Fruit fly (Drosophila melanogaster) whole organism, embryonic: Measurements from ENCODE around the gene Polr2G.
A peak's percentile ranks its signal among the peaks of the same experiment; 100 is the strongest.

Experiments
- Atf3 ChIP-seq: fragments of 200-800 bp; sonication (Bioruptor generic); optimal IDR thresholded peaks from 3 replicates; lab custom pipeline; 2016; ENCODE audit warnings: missing biosample characterization, missing genetic modification characterization
- B-H2 ChIP-seq: fragments of 200-800 bp; sonication (Bioruptor generic); optimal IDR thresholded peaks from 2 replicates; lab custom pipeline; 2018; ENCODE audit warnings: missing biosample characterization, mild to moderate bottlenecking, missing genetic modification characterization
- CG12104 ChIP-seq: fragments of 200-800 bp; sonication (Bioruptor generic); optimal IDR thresholded peaks from 3 replicates; lab custom pipeline; 2016; ENCODE audit warnings: missing biosample characterization, missing genetic modification characterization
- CG12391 ChIP-seq: fragments of 200-800 bp; sonication (Bioruptor generic); optimal IDR thresholded peaks from 3 replicates; lab custom pipeline; 2018; ENCODE audit warnings: missing biosample characterization, mild to moderate bottlenecking, missing genetic modification characterization, moderate library complexity
- CG15011 ChIP-seq: fragments of 200-800 bp; sonication (Bioruptor generic); optimal IDR thresholded peaks from 3 replicates; lab custom pipeline; 2018; ENCODE audit warnings: missing biosample characterization, mild to moderate bottlenecking, missing genetic modification characterization
- CG17385 ChIP-seq: fragments of 200-800 bp; sonication (Bioruptor generic); optimal IDR thresholded peaks from 3 replicates; lab custom pipeline; 2018; ENCODE audit warnings: missing biosample characterization, mild to moderate bottlenecking, missing genetic modification characterization
- CG17829 ChIP-seq: fragments of 200-800 bp; optimal IDR thresholded peaks from 2 replicates; lab custom pipeline; 2019; ENCODE audit warnings: missing biosample characterization, mild to moderate bottlenecking, missing genetic modification characterization, moderate library complexity
- CG18476 ChIP-seq: fragments of 200-800 bp; sonication (Bioruptor generic); optimal IDR thresholded peaks from 2 replicates; lab custom pipeline; 2016; ENCODE audit warnings: missing biosample characterization, mild to moderate bottlenecking, missing genetic modification characterization
- CG18619 ChIP-seq: fragments of 200-800 bp; sonication (Bioruptor generic); optimal IDR thresholded peaks from 3 replicates; lab custom pipeline; 2017; ENCODE audit warnings: missing biosample characterization, mild to moderate bottlenecking, missing genetic modification characterization
- CG2712 ChIP-seq: fragments of 200-800 bp; optimal IDR thresholded peaks from 3 replicates; lab custom pipeline; 2019; ENCODE audit warnings: missing biosample characterization, mild to moderate bottlenecking, missing genetic modification characterization, moderate library complexity
- CG3407 ChIP-seq: fragments of 200-800 bp; sonication (Bioruptor generic); optimal IDR thresholded peaks from 2 replicates; lab custom pipeline; 2018; ENCODE audit warnings: missing biosample characterization, mild to moderate bottlenecking, missing genetic modification characterization
- CG34376 ChIP-seq: fragments of 200-800 bp; sonication (Bioruptor generic); optimal IDR thresholded peaks from 2 replicates; lab custom pipeline; 2018; ENCODE audit warnings: missing biosample characterization, mild to moderate bottlenecking, missing genetic modification characterization
- CG34422 ChIP-seq: fragments of 200-800 bp; sonication (Bioruptor generic); IDR thresholded peaks from 3 replicates; pipeline ENCODE4 v1.3.6; 2022; ENCODE audit warnings: missing biosample characterization, missing genetic modification characterization
- CG3838 ChIP-seq: fragments of 200-800 bp; sonication (Bioruptor generic); optimal IDR thresholded peaks from 3 replicates; lab custom pipeline; 2016; ENCODE audit warnings: missing biosample characterization, missing genetic modification characterization
- CG7987 ChIP-seq: fragments of 200-800 bp; sonication (Bioruptor generic); optimal IDR thresholded peaks from 2 replicates; lab custom pipeline; 2018; ENCODE audit warnings: missing biosample characterization, mild to moderate bottlenecking, missing genetic modification characterization, moderate library complexity
- CG9876 ChIP-seq: fragments of 200-800 bp; sonication (Bioruptor generic); optimal IDR thresholded peaks from 2 replicates; lab custom pipeline; 2016; ENCODE audit warnings: missing biosample characterization, missing genetic modification characterization
- CoRest ChIP-seq: fragments of 200-800 bp; sonication (Bioruptor generic); optimal IDR thresholded peaks from 3 replicates; lab custom pipeline; 2018; ENCODE audit warnings: missing biosample characterization, mild to moderate bottlenecking, missing genetic modification characterization, moderate library complexity
- Dek ChIP-seq: fragments of 200-800 bp; sonication (Bioruptor generic); optimal IDR thresholded peaks from 3 replicates; lab custom pipeline; 2019; ENCODE audit warnings: missing biosample characterization, mild to moderate bottlenecking, missing genetic modification characterization, moderate library complexity
- Dll ChIP-seq: fragments of 200-800 bp; sonication (Bioruptor generic); IDR thresholded peaks from 4 replicates; pipeline ENCODE4 v1.3.6; 2022; ENCODE audit warnings: missing biosample characterization, missing genetic modification characterization; ENCODE audit not compliant: partially characterized antibody
- E2f1 ChIP-seq: fragments of 200-800 bp; sonication (Bioruptor generic); IDR thresholded peaks from 2 replicates; pipeline ENCODE4 v1.3.6; 2022; ENCODE audit warnings: missing biosample characterization, missing genetic modification characterization
- Hr39 ChIP-seq: fragments of >200 bp; optimal IDR thresholded peaks from 2 replicates; lab custom pipeline; 2017
- Hr51 ChIP-seq, 2 experiments: fragments of 200-800 bp; sonication (Bioruptor generic); optimal IDR thresholded peaks; 2 replicates in 1 of 2; 3 replicates in 1 of 2; lab custom pipeline; 2016 to 2018; ENCODE audit warnings: missing biosample characterization in 2 of 2, missing genetic modification characterization in 2 of 2, mild to moderate bottlenecking in 1 of 2, moderate library complexity in 1 of 2
- Lhr ChIP-seq: fragments of 200-800 bp; sonication (Bioruptor generic); optimal IDR thresholded peaks from 3 replicates; lab custom pipeline; 2017; ENCODE audit warnings: mild to moderate bottlenecking, missing biosample characterization, missing genetic modification reagents, missing genetic modification characterization
- MESR4 ChIP-seq: fragments of 200-800 bp; sonication (Bioruptor generic); optimal IDR thresholded peaks from 2 replicates; lab custom pipeline; 2018; ENCODE audit warnings: missing biosample characterization, mild to moderate bottlenecking, missing genetic modification characterization, moderate library complexity
- Mad ChIP-seq: fragments of 200-800 bp; sonication (Bioruptor generic); optimal IDR thresholded peaks from 2 replicates; lab custom pipeline; 2016; ENCODE audit warnings: missing biosample characterization, missing genetic modification characterization
- Max ChIP-seq: fragments of 200-800 bp; sonication (Bioruptor generic); optimal IDR thresholded peaks from 2 replicates; lab custom pipeline; 2016; ENCODE audit warnings: missing biosample characterization, mild to moderate bottlenecking, missing genetic modification characterization
- Oaz ChIP-seq: fragments of 200-800 bp; sonication (Bioruptor generic); IDR thresholded peaks from 2 replicates; pipeline ENCODE4 v1.3.6; 2022; ENCODE audit warnings: missing biosample characterization, missing genetic modification characterization
- Xbp1 ChIP-seq: fragments of 200-800 bp; sonication (Bioruptor generic); optimal IDR thresholded peaks from 3 replicates; lab custom pipeline; 2016; ENCODE audit warnings: missing biosample characterization, mild to moderate bottlenecking, missing genetic modification characterization
- aop ChIP-seq: fragments of 200-800 bp; sonication (Bioruptor generic); IDR thresholded peaks from 2 replicates; pipeline ENCODE4 v1.3.6; 2022; ENCODE audit warnings: missing biosample characterization, missing genetic modification characterization
- az2 ChIP-seq: fragments of 200-800 bp; sonication (Bioruptor generic); optimal IDR thresholded peaks from 3 replicates; lab custom pipeline; 2016; ENCODE audit warnings: missing biosample characterization, missing genetic modification characterization
- bigmax ChIP-seq: fragments of 200-800 bp; sonication (Bioruptor generic); optimal IDR thresholded peaks from 2 replicates; lab custom pipeline; 2018; ENCODE audit warnings: missing biosample characterization, mild to moderate bottlenecking, missing genetic modification characterization
- cad ChIP-seq: fragments of >200 bp; optimal IDR thresholded peaks from 2 replicates; lab custom pipeline; 2017; ENCODE audit warnings: missing biosample characterization, missing genetic modification characterization
- dati ChIP-seq: fragments of 200-800 bp; sonication (Bioruptor generic); IDR thresholded peaks from 2 replicates; pipeline ENCODE4 v1.3.6; 2022; ENCODE audit warnings: missing biosample characterization, missing genetic modification characterization
- emc ChIP-seq: fragments of 200-800 bp; sonication (Bioruptor generic); optimal IDR thresholded peaks from 2 replicates; lab custom pipeline; 2016; ENCODE audit warnings: missing biosample characterization, missing genetic modification characterization
- exex ChIP-seq: fragments of 200-800 bp; sonication (Bioruptor generic); optimal IDR thresholded peaks from 4 replicates; lab custom pipeline; 2018; ENCODE audit warnings: missing biosample characterization, mild to moderate bottlenecking, missing genetic modification characterization, moderate library complexity
- gem ChIP-seq: fragments of 200-800 bp; sonication (Bioruptor generic); optimal IDR thresholded peaks from 2 replicates; lab custom pipeline; 2019; ENCODE audit warnings: missing biosample characterization, mild to moderate bottlenecking, missing genetic modification characterization, moderate library complexity
- ind ChIP-seq: fragments of 200-800 bp; sonication (Bioruptor generic); optimal IDR thresholded peaks from 3 replicates; lab custom pipeline; 2016; ENCODE audit warnings: missing biosample characterization, missing genetic modification characterization
- klu ChIP-seq: fragments of 200-800 bp; sonication (Bioruptor generic); IDR thresholded peaks from 2 replicates; pipeline ENCODE4 v1.3.6; 2022; ENCODE audit warnings: missing biosample characterization, missing genetic modification characterization
- odd ChIP-seq: fragments of 200-800 bp; sonication (Bioruptor generic); optimal IDR thresholded peaks from 2 replicates; lab custom pipeline; 2017; ENCODE audit warnings: missing biosample characterization, mild to moderate bottlenecking, missing genetic modification characterization
- org-1 ChIP-seq: fragments of 200-800 bp; sonication (Bioruptor generic); optimal IDR thresholded peaks from 2 replicates; lab custom pipeline; 2017; ENCODE audit warnings: missing biosample characterization, missing genetic modification characterization
- pb ChIP-seq: fragments of 200-800 bp; sonication (Bioruptor generic); optimal IDR thresholded peaks from 3 replicates; lab custom pipeline; 2016; ENCODE audit warnings: missing biosample characterization, missing genetic modification characterization
- phol ChIP-seq: fragments of 200-800 bp; sonication (Bioruptor generic); optimal IDR thresholded peaks from 3 replicates; lab custom pipeline; 2018; ENCODE audit warnings: missing biosample characterization, mild to moderate bottlenecking, missing genetic modification characterization, moderate library complexity
- run ChIP-seq: fragments of 200-800 bp; sonication (Bioruptor generic); optimal IDR thresholded peaks from 3 replicates; lab custom pipeline; 2018; ENCODE audit warnings: missing biosample characterization, mild to moderate bottlenecking, missing genetic modification characterization
- scrt ChIP-seq: fragments of 200-800 bp; sonication (Bioruptor generic); optimal IDR thresholded peaks from 2 replicates; lab custom pipeline; 2018; ENCODE audit warnings: missing biosample characterization, mild to moderate bottlenecking, missing genetic modification characterization, moderate library complexity
- slp2 ChIP-seq: fragments of 200-800 bp; sonication (Bioruptor generic); optimal IDR thresholded peaks from 2 replicates; lab custom pipeline; 2016; ENCODE audit warnings: missing biosample characterization, missing genetic modification characterization
- sug ChIP-seq: fragments of 200-800 bp; optimal IDR thresholded peaks from 2 replicates; lab custom pipeline; 2019; ENCODE audit warnings: missing biosample characterization, mild to moderate bottlenecking, missing genetic modification characterization, moderate library complexity
- tap ChIP-seq: fragments of 200-800 bp; optimal IDR thresholded peaks from 3 replicates; lab custom pipeline; 2019; ENCODE audit warnings: missing biosample characterization, mild to moderate bottlenecking, missing genetic modification characterization, moderate library complexity
- ttk ChIP-seq: fragments of 200-800 bp; sonication (Bioruptor generic); IDR thresholded peaks from 2 replicates; pipeline ENCODE4 v2.1.2; 2022; ENCODE audit warnings: missing biosample characterization, missing genetic modification characterization
- unc-4 ChIP-seq: fragments of 200-800 bp; sonication (Bioruptor generic); IDR thresholded peaks from 2 replicates; pipeline ENCODE4 v1.3.6; 2022; ENCODE audit warnings: missing biosample characterization, missing genetic modification characterization; ENCODE audit not compliant: partially characterized antibody
- usp ChIP-seq: fragments of >200 bp; optimal IDR thresholded peaks from 2 replicates; lab custom pipeline; 2017; ENCODE audit warnings: missing biosample characterization, missing genetic modification characterization

Gene Polr2G

dm6 chr3R:15208712-15209499, 14.1 kb downstream of the Polr2G start, which contains the start of the genes Spn88Eb and Mau2 (continued):
- TF ChIP-seq emc (no peak), unc-4 (GFP tag; lab: Robert Waterston, UW) (peak; percentile 72), CG7987 (GFP tag; lab: Kevin White, UChicago) (peak; percentile 10), az2 (GFP tag; lab: Kevin White, UChicago) (peak; percentile 60), ttk (peak; percentile 68), scrt (GFP tag; lab: Kevin White, UChicago) (no peak), Mad (peak; percentile 48), usp (GFP tag; lab: Kevin White, UChicago) (no peak), dati (no peak), Max (peak; percentile 42), sug (tag; lab: Kevin White, UChicago) (peak; percentile 80), klu (GFP tag; lab: Robert Waterston, UW) (peak; percentile 69), CG18619 (GFP tag; lab: Kevin White, UChicago) (peak; percentile 45), exex (tag; lab: Kevin White, UChicago) (no peak), CG34376 (GFP tag; lab: Kevin White, UChicago) (peak; percentile 70), run (tag; lab: Kevin White, UChicago) (no peak), tap (tag; lab: Kevin White, UChicago) (no peak), Xbp1 (GFP tag; lab: Kevin White, UChicago) (peak; percentile 75), pb (GFP tag; lab: Kevin White, UChicago) (no peak), org-1 (GFP tag; lab: Kevin White, UChicago) (no peak), CG15011 (GFP tag; lab: Kevin White, UChicago) (no peak), Atf3 (GFP tag; lab: Kevin White, UChicago) (no peak), cad (GFP tag; lab: Kevin White, UChicago) (no peak), Dll (GFP tag; lab: Robert Waterston, UW) (peak; percentile 75; the same call in 3 of the 4 replicates), ind (GFP tag; lab: Kevin White, UChicago) (peak; percentile 77), CG17385 (GFP tag; lab: Kevin White, UChicago) (peak; percentile 55), CG2712 (tag; lab: Kevin White, UChicago) (peak; percentile 90), CG3407 (GFP tag; lab: Kevin White, UChicago) (peak; percentile 31), CG17829 (tag; lab: Kevin White, UChicago) (peak; percentile 77), MESR4 (peak; percentile 67), CG12391 (tag; lab: Kevin White, UChicago) (peak; percentile 75), aop (GFP tag; lab: Robert Waterston, UW) (no peak), CG12104 (GFP tag; lab: Kevin White, UChicago) (peak; percentile 8), Hr39 (lab: Kevin White, UChicago) (no peak), slp2 (peak; percentile 5), CG3838 (GFP tag; lab: Kevin White, UChicago) (no peak), Dek (tag; lab: Kevin White, UChicago) (peak; percentile 55), CoRest (tag; lab: Kevin White, UChicago) (peak; percentile 68), phol (tag; lab: Kevin White, UChicago) (peak; percentile 64), Lhr (GFP tag; lab: Kevin White, UChicago) (peak; percentile 34), bigmax (GFP tag; lab: Kevin White, UChicago) (no peak), CG18476 (peak; percentile 13), E2f1 (GFP tag; lab: Robert Waterston, UW) (peak; percentile 72), odd (GFP tag; lab: Kevin White, UChicago) (no peak), gem (tag; lab: Kevin White, UChicago) (no peak), Oaz (peak; percentile 35; the same call in 1 of the 2 replicates), B-H2 (GFP tag; lab: Kevin White, UChicago) (peak; percentile 87), CG9876 (peak; percentile 58), Hr51 (GFP tag; optimal IDR thresholded peaks at IDR 0.05; lab: Kevin White, UChicago) (peak in 1 of 2 experiments; percentile 79), CG34422 (GFP tag; lab: Robert Waterston, UW) (peak; percentile 80; the same call in 2 of the 3 replicates)
